Fruit fly (Drosophila melanogaster): ENCODE measurements around the gene Tbc1d15-17.

The Tbc1d15-17 gene

DNA sequence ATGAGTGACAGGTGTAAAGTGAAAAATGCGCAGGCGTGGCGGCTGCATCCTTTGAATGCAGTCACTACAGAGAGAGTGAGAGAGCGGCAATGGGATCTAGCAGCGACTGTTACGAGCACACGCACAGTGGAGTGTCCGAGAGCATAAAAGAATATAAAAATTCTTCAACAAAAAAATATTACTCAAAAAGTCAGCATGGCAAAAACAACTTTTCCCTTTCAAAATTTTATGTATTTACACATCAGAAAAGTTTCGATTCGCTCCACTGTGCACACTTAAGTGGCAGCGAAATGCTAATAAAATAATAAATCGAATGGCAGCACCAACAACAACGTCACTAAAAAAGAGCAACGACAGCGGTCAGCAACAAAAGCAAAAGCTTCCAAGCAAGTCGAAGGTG, 16.4 kb downstream of the Tbc1d15-17 start (continued):
- peak; percentile 92 for TF ChIP-seq CG1621 (tag; optimal IDR thresholded peaks at IDR 0.05)
- TF ChIP-seq CG10631 (GFP tag; optimal IDR thresholded peaks at IDR 0.05), result peak; percentile 94
- peak; percentile 86 for TF ChIP-seq Ets21C (GFP tag; optimal IDR thresholded peaks at IDR 0.05)
- TF ChIP-seq CG7368 (GFP tag; optimal IDR thresholded peaks at IDR 0.05), result peak; percentile 92
- peak; percentile 61 for TF ChIP-seq Blimp-1 (GFP tag; optimal IDR thresholded peaks at IDR 0.05)
- peak; percentile 95 for TF ChIP-seq CG15336 (GFP tag; IDR thresholded peaks at IDR 0.05)
- TF ChIP-seq CG6808 (GFP tag; optimal IDR thresholded peaks at IDR 0.05), result peak; percentile 90
- peak; percentile 80 for TF ChIP-seq fd85E (GFP tag; optimal IDR thresholded peaks at IDR 0.05)
- peak; percentile 93 for TF ChIP-seq Met (GFP tag; optimal IDR thresholded peaks at IDR 0.05)
- TF ChIP-seq CG9139 (GFP tag; optimal IDR thresholded peaks at IDR 0.05), result peak; percentile 73
- peak; percentile 94 for TF ChIP-seq svp (GFP tag)
- TF ChIP-seq CG6276 (GFP tag; optimal IDR thresholded peaks at IDR 0.05), result peak; percentile 93
- peak; percentile 96 for TF ChIP-seq net (GFP tag; optimal IDR thresholded peaks at IDR 0.05)
- peak; percentile 96 for TF ChIP-seq CG8119 (GFP tag; IDR thresholded peaks at IDR 0.05)
- TF ChIP-seq topi (GFP tag; optimal IDR thresholded peaks at IDR 0.05), result peak; percentile 93

DNA sequence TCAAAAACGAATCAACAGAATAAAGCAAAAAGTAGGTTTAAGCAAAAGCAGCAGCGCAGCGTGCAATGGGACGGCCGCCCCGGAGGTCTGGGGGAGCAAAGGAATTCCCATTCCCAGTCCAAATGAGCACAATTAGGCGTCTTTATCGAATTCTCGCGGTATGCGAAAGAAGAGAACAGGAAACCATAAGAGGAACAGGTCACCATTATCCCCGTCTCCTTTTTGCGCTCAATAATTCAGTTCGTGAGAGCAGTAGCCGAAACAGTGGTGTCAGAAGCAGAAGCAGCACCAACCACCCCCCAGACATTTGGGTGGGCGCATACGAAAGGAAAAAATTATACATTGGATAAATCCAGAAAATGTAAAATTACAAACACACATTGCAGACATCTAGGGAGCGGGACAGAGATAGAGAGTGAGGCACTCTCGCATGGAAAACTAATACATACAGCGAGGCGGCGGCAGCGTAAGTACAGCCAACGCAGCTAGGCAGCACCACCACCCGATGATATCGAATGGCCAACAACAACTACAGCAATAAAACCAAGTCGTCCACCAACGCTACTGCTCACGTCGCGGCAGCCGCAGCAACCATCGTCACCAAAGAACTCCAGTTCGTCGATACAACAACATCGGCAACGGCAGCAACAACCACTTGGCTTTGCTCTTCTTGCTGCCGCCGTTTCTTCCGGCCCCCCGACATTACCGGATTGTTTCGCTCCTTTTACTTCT, 17.1 kb downstream of the Tbc1d15-17 start:
- no peak for TF ChIP-seq CG31627 (GFP tag; optimal IDR thresholded peaks at IDR 0.05)
- no peak for TF ChIP-seq CG11762 (GFP tag; optimal IDR thresholded peaks at IDR 0.05; ENCODE audit: insufficient read depth)
- TF ChIP-seq topi (GFP tag; optimal IDR thresholded peaks at IDR 0.05), result no peak

DNA sequence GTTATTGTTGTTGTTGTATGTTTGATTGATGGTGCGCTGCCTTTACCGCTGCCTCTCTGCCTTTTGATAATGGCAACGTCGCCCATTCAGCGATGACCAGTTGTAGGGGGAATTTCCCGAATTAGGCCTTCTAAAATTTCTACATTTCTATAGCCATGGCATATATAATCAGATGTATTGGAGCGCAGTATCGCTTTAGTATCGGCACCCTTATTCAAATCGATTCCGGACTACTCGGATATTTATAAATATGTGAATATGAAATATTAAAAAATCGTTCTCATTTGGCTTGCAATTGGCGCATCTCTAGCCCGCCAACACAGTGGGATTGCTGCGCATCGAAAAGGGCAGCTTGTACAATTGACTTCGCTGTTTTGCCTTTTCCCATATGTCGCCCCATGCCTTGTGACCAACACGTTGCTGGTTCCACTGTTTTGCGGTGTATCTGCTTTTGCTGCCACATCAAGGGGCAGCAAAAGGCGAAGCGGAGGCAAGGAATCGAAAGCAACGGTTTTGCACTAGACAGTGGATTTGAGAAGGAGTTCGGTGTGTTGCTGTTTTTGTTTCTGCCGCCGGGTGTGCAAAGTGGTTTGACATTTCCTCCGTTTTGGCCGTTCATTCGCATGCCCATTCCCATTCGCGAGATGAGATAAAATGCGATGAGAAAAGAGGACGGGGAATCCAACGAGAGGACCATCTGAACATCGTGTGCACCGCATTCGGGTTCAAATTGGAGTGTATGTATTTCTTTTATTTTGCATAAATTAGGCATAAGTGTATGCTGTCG, 17.8 kb downstream of the Tbc1d15-17 start:
- TF ChIP-seq CG11294 (GFP tag; IDR thresholded peaks at IDR 0.05) (peak; percentile 50; the same call in 1 of the 2 replicates), CG1621 (tag; optimal IDR thresholded peaks at IDR 0.05) (peak; percentile 86), CG32006 (GFP tag; optimal IDR thresholded peaks at IDR 0.05) (peak; percentile 91), CG9139 (GFP tag; optimal IDR thresholded peaks at IDR 0.05) (peak; percentile 78), CG6808 (GFP tag; optimal IDR thresholded peaks at IDR 0.05) (peak; percentile 93), Ets21C (GFP tag; optimal IDR thresholded peaks at IDR 0.05) (peak; percentile 81), CG3919 (GFP tag; optimal IDR thresholded peaks at IDR 0.05) (peak; percentile 92), lz (GFP tag; optimal IDR thresholded peaks at IDR 0.05) (peak; percentile 88), net (GFP tag; optimal IDR thresholded peaks at IDR 0.05) (peak; percentile 87), Smox (GFP tag; optimal IDR thresholded peaks at IDR 0.05) (peak; percentile 88), salr (GFP tag; optimal IDR thresholded peaks at IDR 0.05) (peak; percentile 87 to 94), CG6792 (GFP tag; optimal IDR thresholded peaks at IDR 0.05) (peak; percentile 87), fkh (GFP tag; optimal IDR thresholded peaks at IDR 0.05) (no peak), CG3032 (tag; optimal IDR thresholded peaks at IDR 0.05) (peak; percentile 91), CG6276 (GFP tag; optimal IDR thresholded peaks at IDR 0.05) (peak; percentile 77), Eip75B (GFP tag; optimal IDR thresholded peaks at IDR 0.05) (peak; percentile 91), CG6854 (GFP tag; optimal IDR thresholded peaks at IDR 0.05) (peak; percentile 11), Eip93F (GFP tag; optimal IDR thresholded peaks at IDR 0.05) (peak; percentile 77), CG10669 (GFP tag; optimal IDR thresholded peaks at IDR 0.05) (peak; percentile 91), eg (GFP tag; IDR thresholded peaks at IDR 0.05) (no peak; the same call in 1 of the 3 replicates), Sox14 (GFP tag; optimal IDR thresholded peaks at IDR 0.05) (peak; percentile 92), Blimp-1 (GFP tag; optimal IDR thresholded peaks at IDR 0.05) (peak; percentile 68), CG4318 (GFP tag; optimal IDR thresholded peaks at IDR 0.05) (peak; percentile 83), CG8632 (GFP tag; optimal IDR thresholded peaks at IDR 0.05) (peak; percentile 78), CG31627 (GFP tag; optimal IDR thresholded peaks at IDR 0.05) (peak; percentile 88), fd59A (GFP tag; optimal IDR thresholded peaks at IDR 0.05) (peak; percentile 92), acj6 (GFP tag; optimal IDR thresholded peaks at IDR 0.05) (peak; percentile 90), CG6163 (GFP tag; IDR thresholded peaks at IDR 0.05) (peak; percentile 86), CG8119 (GFP tag; IDR thresholded peaks at IDR 0.05) (peak; percentile 74), Met (GFP tag; optimal IDR thresholded peaks at IDR 0.05) (peak; percentile 93), Eip78C (GFP tag) (peak; percentile 97), spab (GFP tag; optimal IDR thresholded peaks at IDR 0.05) (peak; percentile 92), ss (GFP tag; optimal IDR thresholded peaks at IDR 0.05) (peak; percentile 85 to 91), CG11902 (GFP tag; optimal IDR thresholded peaks at IDR 0.05) (peak; percentile 74), Sox15 (GFP tag; optimal IDR thresholded peaks at IDR 0.05) (peak; percentile 77), achi (GFP tag; optimal IDR thresholded peaks at IDR 0.05) (peak; percentile 89), CG11762 (GFP tag; optimal IDR thresholded peaks at IDR 0.05; ENCODE audit: insufficient read depth) (peak; percentile 84)
